Worm (Caenorhabditis elegans) whole organism, young adult: ENCODE results near the gene T21E8.6.

Experiments used
- F22D6.2 ChIP-seq: sonication (generic microtip); optimal IDR thresholded peaks from 2 replicates; lab custom pipeline; 2016; ENCODE audit warnings: mild to moderate bottlenecking, missing genetic modification characterization, missing compliant biosample characterization
- F23B12.7 ChIP-seq: sonication (generic microtip); optimal IDR thresholded peaks from 2 replicates; lab custom pipeline; 2017; ENCODE audit warnings: missing genetic modification characterization, mild to moderate bottlenecking, missing compliant biosample characterization, antibody characterized with exemption, moderate library complexity; ENCODE audit not compliant: insufficient read depth
- F33H1.4 ChIP-seq: fragments of 200-800 bp; sonication (Bioruptor generic); IDR thresholded peaks from 2 replicates; pipeline ENCODE4 v1.3.6; 2022; ENCODE audit warnings: missing genetic modification reagents, missing genetic modification characterization, missing compliant biosample characterization
- F55B11.4 ChIP-seq: sonication (generic microtip); optimal IDR thresholded peaks from 2 replicates; lab custom pipeline; 2016; ENCODE audit warnings: missing compliant biosample characterization, missing genetic modification characterization, borderline replicate concordance; ENCODE audit not compliant: insufficient read depth
- K11D2.4 ChIP-seq: fragments of 200-800 bp; sonication (Bioruptor generic); IDR thresholded peaks from 2 replicates; pipeline ENCODE4 v1.3.6; 2022; ENCODE audit warnings: missing genetic modification reagents, missing genetic modification characterization, missing compliant biosample characterization
- T07F8.4 ChIP-seq: sonication (generic microtip); optimal IDR thresholded peaks from 2 replicates; lab custom pipeline; 2016; ENCODE audit warnings: mild to moderate bottlenecking, missing genetic modification characterization, moderate library complexity, missing compliant biosample characterization
- Y53G8AR.9 ChIP-seq: fragments of 200-800 bp; sonication (Bioruptor generic); conservative IDR thresholded peaks from 2 replicates; pipeline ENCODE4 v1.3.6; 2022; ENCODE audit warnings: missing genetic modification reagents, missing genetic modification characterization, missing compliant biosample characterization
- Y79H2A.3 ChIP-seq: fragments of 200-800 bp; sonication (Bioruptor generic); conservative IDR thresholded peaks from 2 replicates; pipeline ENCODE4 v1.3.6; 2022; ENCODE audit warnings: missing genetic modification reagents, missing genetic modification characterization, missing compliant biosample characterization
- aptf-2 ChIP-seq: fragments of 200-800 bp; sonication (Bioruptor generic); conservative IDR thresholded peaks from 2 replicates; pipeline ENCODE4 v1.3.6; 2022; ENCODE audit warnings: missing genetic modification reagents, missing genetic modification characterization, missing compliant biosample characterization
- aptf-3 ChIP-seq: fragments of 200-800 bp; sonication (Bioruptor generic); IDR thresholded peaks from 2 replicates; pipeline ENCODE4 v1.3.6; 2022; ENCODE audit warnings: missing genetic modification characterization, missing compliant biosample characterization
- cebp-1 ChIP-seq, 2 experiments: fragments of 200-800 bp in 1 of 2; sonication (Bioruptor generic) in 1 of 2; sonication (generic microtip) in 1 of 2; IDR thresholded peaks in 1 of 2; optimal IDR thresholded peaks in 1 of 2; 2 replicates each; pipeline versions ENCODE4 v1.3.6 to Lab custom; 2017 to 2022; ENCODE audit warnings: missing compliant biosample characterization in 2 of 2, missing genetic modification characterization in 2 of 2, mild to moderate bottlenecking in 1 of 2, missing genetic modification reagents in 1 of 2, moderate library complexity in 1 of 2
- ceh-100 ChIP-seq: fragments of 200-800 bp; sonication (Bioruptor generic); IDR thresholded peaks from 2 replicates; pipeline ENCODE4 v1.3.6; 2022; ENCODE audit warnings: missing genetic modification reagents, missing genetic modification characterization, missing compliant biosample characterization
- ceh-40 ChIP-seq: fragments of 200-800 bp; sonication (Bioruptor generic); IDR thresholded peaks from 2 replicates; pipeline ENCODE4 v1.3.6; 2022; ENCODE audit warnings: missing genetic modification characterization, missing compliant biosample characterization
- ceh-91 ChIP-seq: fragments of 200-800 bp; sonication (Bioruptor generic); IDR thresholded peaks from 2 replicates; pipeline ENCODE4 v1.3.6; 2022; ENCODE audit warnings: missing genetic modification reagents, missing genetic modification characterization, missing compliant biosample characterization
- die-1 ChIP-seq: sonication (generic microtip); optimal IDR thresholded peaks from 2 replicates; lab custom pipeline; 2016; ENCODE audit warnings: missing genotype, mild to moderate bottlenecking, missing genetic modification characterization, missing compliant biosample characterization
- dpl-1 ChIP-seq: fragments of 150-350 bp; optimal IDR thresholded peaks from 2 replicates; lab custom pipeline; 2014; ENCODE audit warnings: missing biosample characterization, missing genetic modification reagents, missing genetic modification characterization
- egl-18 ChIP-seq: fragments of 200-800 bp; sonication (Bioruptor generic); IDR thresholded peaks from 2 replicates; pipeline ENCODE4 v1.3.6; 2022; ENCODE audit warnings: missing genetic modification reagents, missing genetic modification characterization, missing compliant biosample characterization
- egrh-3 ChIP-seq: fragments of 200-800 bp; sonication (Bioruptor generic); IDR thresholded peaks from 2 replicates; pipeline ENCODE4 v1.3.6; 2022; ENCODE audit warnings: missing genetic modification reagents, missing genetic modification characterization, missing compliant biosample characterization
- gei-17 ChIP-seq: fragments of 200-800 bp; sonication (Bioruptor generic); optimal IDR thresholded peaks from 2 replicates; lab custom pipeline; 2018; ENCODE audit warnings: mild to moderate bottlenecking, missing genetic modification characterization, missing compliant biosample characterization
- hrde-1 ChIP-seq: sonication (generic microtip); optimal IDR thresholded peaks from 2 replicates; lab custom pipeline; 2016; ENCODE audit warnings: missing genetic modification characterization, mild to moderate bottlenecking, missing compliant biosample characterization, moderate library complexity, missing genotype, missing genetic modification reagents, borderline replicate concordance
- lag-1 ChIP-seq: fragments of 200-800 bp; sonication (Bioruptor generic); IDR thresholded peaks from 2 replicates; pipeline ENCODE4 v1.3.6; 2022; ENCODE audit warnings: missing genetic modification reagents, missing genetic modification characterization, missing compliant biosample characterization
- lsy-27 ChIP-seq: sonication (generic microtip); optimal IDR thresholded peaks from 2 replicates; lab custom pipeline; 2017; ENCODE audit warnings: missing genetic modification characterization, mild to moderate bottlenecking, missing compliant biosample characterization, antibody characterized with exemption, missing genotype, borderline replicate concordance; ENCODE audit not compliant: insufficient read depth
- madf-6 ChIP-seq: fragments of 200-800 bp; sonication (Bioruptor generic); IDR thresholded peaks from 2 replicates; pipeline ENCODE4 v1.3.6; 2022; ENCODE audit warnings: missing genetic modification reagents, missing genetic modification characterization, missing compliant biosample characterization
- mel-28 ChIP-seq: sonication (generic microtip); optimal IDR thresholded peaks from 2 replicates; lab custom pipeline; 2016; ENCODE audit warnings: borderline replicate concordance, mild to moderate bottlenecking, missing genetic modification characterization, missing compliant biosample characterization
- mes-4 ChIP-seq: sonication (generic microtip); optimal IDR thresholded peaks from 2 replicates; lab custom pipeline; 2016; ENCODE audit warnings: missing genotype, missing genetic modification characterization, missing compliant biosample characterization
- nfya-1 ChIP-seq: sonication (generic microtip); optimal IDR thresholded peaks from 2 replicates; lab custom pipeline; 2017; ENCODE audit warnings: antibody characterized with exemption, missing compliant biosample characterization, missing genetic modification characterization, borderline replicate concordance; ENCODE audit not compliant: insufficient read depth
- nhr-80 ChIP-seq: sonication (generic microtip); optimal IDR thresholded peaks from 2 replicates; lab custom pipeline; 2016; ENCODE audit warnings: missing genetic modification characterization, missing compliant biosample characterization
- rec-8 ChIP-seq, 2 experiments: sonication (generic microtip); optimal IDR thresholded peaks; 2 replicates each; lab custom pipeline; 2016; ENCODE audit warnings: mild to moderate bottlenecking in 2 of 2, missing genetic modification characterization in 2 of 2, missing genetic modification reagents in 2 of 2, missing genotype in 2 of 2, missing biosample characterization in 1 of 2, missing compliant biosample characterization in 1 of 2, moderate library complexity in 1 of 2
- sdz-38 ChIP-seq: sonication (generic microtip); optimal IDR thresholded peaks from 2 replicates; lab custom pipeline; 2016; ENCODE audit warnings: missing genotype, missing genetic modification characterization, missing compliant biosample characterization
- snpc-4 ChIP-seq, 5 experiments: fragments of 150-350 bp in 1 of 5; sonication (generic microtip) in 4 of 5; optimal IDR thresholded peaks; 2 replicates each; lab custom pipeline; 2014 to 2018; ENCODE audit warnings: missing genetic modification characterization in 5 of 5, missing biosample characterization in 3 of 5, antibody characterized with exemption in 2 of 5, mild to moderate bottlenecking in 2 of 5, missing compliant biosample characterization in 2 of 5, missing genotype in 2 of 5, moderate library complexity in 2 of 5, missing genetic modification reagents in 1 of 5
- somi-1 ChIP-seq: fragments of 200-800 bp; sonication (Bioruptor generic); optimal IDR thresholded peaks from 2 replicates; lab custom pipeline; 2018; ENCODE audit warnings: mild to moderate bottlenecking, missing genetic modification characterization, missing compliant biosample characterization
- xnd-1 ChIP-seq: sonication (generic microtip); optimal IDR thresholded peaks from 2 replicates; lab custom pipeline; 2016; ENCODE audit warnings: missing genotype, missing genetic modification reagents, missing genetic modification characterization, missing compliant biosample characterization
- ztf-22 ChIP-seq: fragments of 200-800 bp; sonication (Bioruptor generic); optimal IDR thresholded peaks from 2 replicates; lab custom pipeline; 2018; ENCODE audit warnings: mild to moderate bottlenecking, missing genetic modification characterization, moderate library complexity, missing compliant biosample characterization
- ztf-6 ChIP-seq: fragments of 200-800 bp; sonication (Bioruptor generic); IDR thresholded peaks from 2 replicates; pipeline ENCODE4 v1.3.6; 2022; ENCODE audit warnings: missing genetic modification reagents, missing genetic modification characterization, missing compliant biosample characterization

T21E8.6 gene

ce11 chrX:10870137-10870536, 11.9 kb upstream of the T21E8.6 start, which contains the start of gene pgp-7 (continued):
- TF ChIP-seq nfya-1 (tag; lab: Kevin White, UChicago) (no peak), lag-1 (no peak)

DNA sequence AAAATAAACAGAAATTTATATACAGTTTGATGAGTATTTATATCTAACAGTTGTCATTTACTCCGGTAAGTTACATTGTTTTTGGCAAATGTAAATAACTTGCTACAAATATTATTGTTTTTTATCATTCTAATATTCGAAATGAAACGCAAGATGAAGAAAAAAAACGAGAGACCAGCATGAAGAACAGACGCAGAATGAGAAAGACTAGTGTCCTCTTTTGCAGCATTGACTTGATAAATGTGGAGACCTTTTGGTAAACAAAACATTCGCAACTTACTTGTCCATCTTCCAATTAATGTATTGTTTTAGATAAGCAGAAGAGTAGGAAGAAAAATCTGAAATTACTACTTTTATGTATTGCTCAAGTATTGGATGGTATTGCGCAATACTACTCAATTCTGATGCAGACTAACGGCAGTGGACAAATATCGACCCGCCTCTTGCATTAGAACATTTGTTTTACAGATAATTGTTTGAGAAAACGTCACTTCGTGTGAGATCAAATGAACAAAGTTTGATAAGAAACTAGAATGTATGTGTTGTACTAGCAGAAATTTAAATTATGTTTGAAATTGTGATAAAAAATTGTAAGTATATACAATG, 4.8 kb upstream of the T21E8.6 start, which contains the start of gene pgp-6:
pgp-6 (minus strand) TSS at position 288 of the 606 bp plus-strand sequence.
- TF ChIP-seq egrh-3 (no peak), cebp-1 (GFP tag; IDR thresholded peaks at IDR 0.05; lab: Robert Waterston, UW) (peak; percentile 39; the same call in 1 of the 2 replicates), cebp-1 (tag; optimal IDR thresholded peaks at IDR 0.05; lab: Kevin White, UChicago) (no peak), snpc-4 (GFP tag; optimal IDR thresholded peaks at IDR 0.05; lab: Kevin White, UChicago) (no peak), snpc-4 (tag; optimal IDR thresholded peaks at IDR 0.05; lab: Kevin White, UChicago) (no peak), ceh-40 (GFP tag; lab: Robert Waterston, UW) (no peak), somi-1 (GFP tag; lab: Kevin White, UChicago) (no peak)
- TF ChIP-seq, all 124 proteins: peak for 1

DNA sequence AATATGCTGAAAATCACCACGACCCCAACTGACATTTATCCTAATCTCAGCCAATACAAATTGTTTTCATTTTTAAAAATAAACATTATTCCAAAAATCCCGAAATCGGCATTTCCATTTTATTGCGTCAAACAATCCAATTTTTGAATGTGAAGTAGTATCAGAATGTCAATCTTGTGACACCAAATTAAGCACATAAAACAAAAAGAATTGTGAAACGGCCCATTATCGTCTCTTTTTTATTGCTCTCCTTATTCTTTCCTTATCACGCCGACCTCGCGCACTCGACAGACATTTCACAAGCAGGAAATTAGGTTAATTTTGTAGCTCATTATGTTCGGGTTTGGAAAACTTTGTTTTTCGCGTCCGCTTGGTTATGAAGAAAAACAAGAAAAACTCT, 1.6 kb upstream of the T21E8.6 start, which contains the start of gene T21E8.4:
T21E8.4 (plus strand) TSS at position 301 of the 400 bp plus-strand sequence.
- TF ChIP-seq ceh-100 (GFP tag; lab: Robert Waterston, UW) (no peak), xnd-1 (no peak), nhr-80 (tag; lab: Kevin White, UChicago) (no peak), F22D6.2 (tag; lab: Kevin White, UChicago) (no peak), madf-6 (GFP tag; lab: Robert Waterston, UW) (no peak), F55B11.4 (no peak), gei-17 (GFP tag; lab: Kevin White, UChicago) (no peak), mes-4 (tag; lab: Kevin White, UChicago) (no peak), die-1 (tag; lab: Kevin White, UChicago) (no peak), aptf-3 (GFP tag; lab: Robert Waterston, UW) (no peak), F23B12.7 (no peak), egrh-3 (no peak), aptf-2 (GFP tag; lab: Robert Waterston, UW) (no peak), dpl-1 (GFP tag; lab: Kevin White, UChicago) (no peak), Y53G8AR.9 (GFP tag; lab: Robert Waterston, UW) (no peak), egl-18 (GFP tag; lab: Robert Waterston, UW) (no peak), lsy-27 (tag; lab: Kevin White, UChicago) (no peak), ceh-91 (GFP tag; lab: Robert Waterston, UW) (no peak)
- TF ChIP-seq, all 124 proteins: peak for 0

DNA sequence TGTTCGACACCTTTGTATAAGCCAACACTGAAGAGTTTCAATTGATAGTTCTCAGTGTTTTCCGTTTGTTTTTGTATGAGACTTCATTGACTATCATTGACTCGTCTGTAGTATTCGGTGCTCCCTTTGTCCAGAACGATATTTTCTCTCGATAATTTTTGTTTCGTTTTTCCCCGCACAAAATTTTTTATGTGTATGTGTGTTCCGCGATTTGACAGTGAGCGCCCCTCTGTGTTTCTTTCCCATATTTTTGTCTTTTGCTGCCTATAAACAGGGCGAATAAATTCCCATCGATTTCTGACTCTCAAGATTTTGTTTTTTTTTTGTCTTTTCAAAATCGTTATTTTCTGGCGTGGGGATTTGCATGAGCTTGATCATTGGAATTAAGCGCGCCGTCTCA, 1.1 kb downstream of the T21E8.6 start, which contains the start of gene T21E8.7:
T21E8.7 (plus strand) TSS at position 301 of the 400 bp plus-strand sequence.
- TF ChIP-seq sdz-38 (tag; lab: Kevin White, UChicago) = no peak
- TF ChIP-seq ztf-22 (GFP tag; lab: Kevin White, UChicago) = no peak
- TF ChIP-seq F33H1.4 = no peak
- no peak for TF ChIP-seq Y79H2A.3
- no peak for TF ChIP-seq ztf-6 (GFP tag; lab: Robert Waterston, UW)
- no peak for TF ChIP-seq K11D2.4 (GFP tag; lab: Robert Waterston, UW)
- no peak for TF ChIP-seq rec-8 (tag; optimal IDR thresholded peaks at IDR 0.05; lab: Kevin White, UChicago)
- no peak for TF ChIP-seq T07F8.4 (tag; lab: Kevin White, UChicago)
- no peak for TF ChIP-seq hrde-1 (tag; lab: Kevin White, UChicago)
- TF ChIP-seq aptf-2 (GFP tag; lab: Robert Waterston, UW) = no peak
- no peak for TF ChIP-seq mel-28 (tag; lab: Kevin White, UChicago)
- TF ChIP-seq ceh-91 (GFP tag; lab: Robert Waterston, UW) = no peak
- TF ChIP-seq, all 124 proteins: peak for 0
